ENCODE assay signal across 3 worm cellular contexts in the genomic region with DNA sequence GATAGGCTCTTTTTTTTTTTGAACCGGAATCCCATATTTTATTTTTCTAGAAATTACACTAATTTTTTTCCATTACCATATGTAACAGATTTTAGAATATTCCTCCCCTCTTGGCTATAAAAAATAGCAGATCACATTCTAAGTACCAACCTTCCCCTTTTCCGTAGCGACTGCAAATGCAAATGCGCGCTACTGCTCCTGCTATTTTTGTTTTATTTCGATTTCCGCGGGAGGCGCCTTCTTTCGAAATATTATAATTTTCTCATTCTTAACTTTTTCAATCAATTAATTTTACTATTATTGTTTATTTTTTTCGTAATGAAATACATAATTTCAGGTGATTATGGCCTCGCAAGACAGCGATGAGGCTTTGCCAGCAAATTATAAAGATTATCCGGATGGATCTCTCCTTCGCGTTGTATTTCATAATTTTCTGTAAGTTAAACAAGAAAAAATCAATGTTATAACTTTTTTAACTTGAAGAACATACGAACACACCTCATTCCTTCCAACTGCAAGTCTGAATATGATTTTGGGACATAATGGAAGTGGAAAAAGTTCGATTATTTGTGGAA.
A peak's percentile ranks its signal among the peaks of the same experiment; 100 is the strongest.
TF ChIP-seq lines count a peak whose summit lies in the region.

Gene smc-5, plus strand, starts transcription at position 332 of the 575 bp plus-strand sequence.

TF ChIP-seq in whole organism, L1 larva, 84 proteins besides CTCF, POLR2A, EP300 and RAD21 (continued from another document and continues in another):
- TF ChIP-seq snu-23 (GFP tag; optimal IDR thresholded peaks at IDR 0.05; lab: Kevin White, UChicago) (peak; percentile 78), nhr-19 (GFP tag; conservative IDR thresholded peaks at IDR 0.05; lab: Robert Waterston, UW) (peak; percentile 56), nhr-28 (tag; optimal IDR thresholded peaks at IDR 0.05; lab: Kevin White, UChicago) (no peak), jun-1 (tag; optimal IDR thresholded peaks at IDR 0.05; lab: Kevin White, UChicago) (peak; percentile 32), unc-86 (tag; optimal IDR thresholded peaks at IDR 0.05; lab: Kevin White, UChicago) (peak; percentile 49), lir-3 (tag; optimal IDR thresholded peaks at IDR 0.05; lab: Kevin White, UChicago; ENCODE audit: poor library complexity) (peak; percentile 73), lin-39 (tag; optimal IDR thresholded peaks at IDR 0.05; lab: Kevin White, UChicago) (no peak), hlh-4 (tag; optimal IDR thresholded peaks at IDR 0.05; lab: Kevin White, UChicago) (no peak), ceh-82 (tag; optimal IDR thresholded peaks at IDR 0.05; lab: Kevin White, UChicago) (peak in 2 of 3 experiments; percentile 37 to 79), elt-2 (tag; optimal IDR thresholded peaks at IDR 0.05; lab: Kevin White, UChicago) (no peak), ceh-88 (GFP tag; IDR thresholded peaks at IDR 0.05; lab: Robert Waterston, UW) (peak; percentile 46; the same call in 1 of the 2 replicates), lin-14 (GFP tag; optimal IDR thresholded peaks at IDR 0.05; lab: Kevin White, UChicago) (peak; percentile 69), nhr-47 (tag; optimal IDR thresholded peaks at IDR 0.05; lab: Kevin White, UChicago) (peak; percentile 73), nhr-77 (tag; optimal IDR thresholded peaks at IDR 0.05; lab: Kevin White, UChicago) (peak; percentile 62), lin-13 (GFP tag; optimal IDR thresholded peaks at IDR 0.05; lab: Kevin White, UChicago) (peak; percentile 41), hpl-2 (GFP tag; optimal IDR thresholded peaks at IDR 0.05; lab: Kevin White, UChicago) (peak; percentile 8), fos-1 (tag; optimal IDR thresholded peaks at IDR 0.05; lab: Kevin White, UChicago) (peak; percentile 54), tbx-2 (tag; optimal IDR thresholded peaks at IDR 0.05; lab: Kevin White, UChicago) (peak; percentile 57), fkh-10 (GFP tag; optimal IDR thresholded peaks at IDR 0.05; lab: Kevin White, UChicago) (peak; percentile 24), zag-1 (tag; optimal IDR thresholded peaks at IDR 0.05; lab: Kevin White, UChicago) (no peak), mdl-1 (tag; optimal IDR thresholded peaks at IDR 0.05; lab: Kevin White, UChicago) (peak in 1 of 2 experiments; percentile 42), sptf-1 (tag; optimal IDR thresholded peaks at IDR 0.05; lab: Kevin White, UChicago) (no peak), ceh-63 (GFP tag; optimal IDR thresholded peaks at IDR 0.05; lab: Kevin White, UChicago) (no peak), nhr-11 (tag; optimal IDR thresholded peaks at IDR 0.05; lab: Kevin White, UChicago) (no peak), C16A3.4 (tag; optimal IDR thresholded peaks at IDR 0.05; lab: Kevin White, UChicago) (peak; percentile 92), nhr-71 (tag; optimal IDR thresholded peaks at IDR 0.05; lab: Kevin White, UChicago) (peak; percentile 75), pax-3 (tag; optimal IDR thresholded peaks at IDR 0.05; lab: Kevin White, UChicago) (peak; percentile 53), vab-15 (tag; optimal IDR thresholded peaks at IDR 0.05; lab: Kevin White, UChicago) (peak; percentile 60), sox-4 (tag; optimal IDR thresholded peaks at IDR 0.05; lab: Kevin White, UChicago) (peak; percentile 16), efl-1 (optimal IDR thresholded peaks at IDR 0.05; lab: Kevin White, UChicago) (peak; percentile 84 to 88), efl-1 (GFP tag; optimal IDR thresholded peaks at IDR 0.05 in 1 of 2; lab: Kevin White, UChicago) (peak; percentile 86 to 98), skn-1 (tag; optimal IDR thresholded peaks at IDR 0.05; lab: Kevin White, UChicago) (peak; percentile 89), nhr-85 (tag; lab: Kevin White, UChicago) (peak; percentile 69), mep-1 (tag; optimal IDR thresholded peaks at IDR 0.05; lab: Kevin White, UChicago) (peak; percentile 69), blmp-1 (tag; optimal IDR thresholded peaks at IDR 0.05; lab: Kevin White, UChicago) (peak; percentile 71), lin-15B (tag; optimal IDR thresholded peaks at IDR 0.05; lab: Kevin White, UChicago) (peak; percentile 87), lsy-2 (tag; optimal IDR thresholded peaks at IDR 0.05; lab: Kevin White, UChicago) (peak; percentile 71 to 94), nhr-12 (tag; optimal IDR thresholded peaks at IDR 0.05; lab: Kevin White, UChicago) (no peak), nhr-84 (tag; optimal IDR thresholded peaks at IDR 0.05; lab: Kevin White, UChicago) (no peak), snpc-4 (tag; optimal IDR thresholded peaks at IDR 0.05; lab: Kevin White, UChicago) (peak; percentile 63), swsn-7 (tag; optimal IDR thresholded peaks at IDR 0.05; lab: Kevin White, UChicago) (peak; percentile 59)

TF ChIP-seq in whole organism, L3 larva, 47 proteins besides CTCF, POLR2A, EP300 and RAD21 (continued from another document):
- TF ChIP-seq ztf-4 (tag; optimal IDR thresholded peaks at IDR 0.05; lab: Kevin White, UChicago) (no peak), pqm-1 (tag; optimal IDR thresholded peaks at IDR 0.05; lab: Kevin White, UChicago) (peak; percentile 36), ceh-9 (tag; optimal IDR thresholded peaks at IDR 0.05; lab: Kevin White, UChicago) (no peak), egl-5 (tag; optimal IDR thresholded peaks at IDR 0.05; lab: Kevin White, UChicago) (peak; percentile 74), pha-4 (tag; optimal IDR thresholded peaks at IDR 0.05; lab: Kevin White, UChicago) (no peak), nhr-28 (tag; optimal IDR thresholded peaks at IDR 0.05; lab: Kevin White, UChicago) (no peak), ceh-28 (tag; optimal IDR thresholded peaks at IDR 0.05; lab: Kevin White, UChicago) (no peak), mdl-1 (tag; optimal IDR thresholded peaks at IDR 0.05; lab: Kevin White, UChicago) (no peak), fkh-10 (GFP tag; optimal IDR thresholded peaks at IDR 0.05; lab: Kevin White, UChicago) (peak; percentile 13), mml-1 (tag; optimal IDR thresholded peaks at IDR 0.05; lab: Kevin White, UChicago) (no peak), unc-62 (GFP tag; optimal IDR thresholded peaks at IDR 0.05; lab: Kevin White, UChicago) (no peak), nhr-76 (tag; optimal IDR thresholded peaks at IDR 0.05; lab: Kevin White, UChicago) (no peak), tbx-2 (tag; optimal IDR thresholded peaks at IDR 0.05; lab: Kevin White, UChicago) (no peak), zag-1 (tag; optimal IDR thresholded peaks at IDR 0.05; lab: Kevin White, UChicago) (no peak), nhr-11 (tag; optimal IDR thresholded peaks at IDR 0.05; lab: Kevin White, UChicago) (no peak), nhr-25 (tag; optimal IDR thresholded peaks at IDR 0.05; lab: Kevin White, UChicago) (no peak), elt-2 (tag; optimal IDR thresholded peaks at IDR 0.05; lab: Kevin White, UChicago) (no peak), lin-39 (tag; optimal IDR thresholded peaks at IDR 0.05; lab: Kevin White, UChicago) (peak; percentile 16), nhr-43 (tag; optimal IDR thresholded peaks at IDR 0.05; lab: Kevin White, UChicago; ENCODE audit: poor library complexity, severe bottlenecking) (peak; percentile 51), nhr-77 (tag; optimal IDR thresholded peaks at IDR 0.05; lab: Kevin White, UChicago) (no peak), eor-1 (tag; optimal IDR thresholded peaks at IDR 0.05; lab: Kevin White, UChicago) (no peak), ama-1 (optimal IDR thresholded peaks at IDR 0.05; lab: Kevin White, UChicago) (no peak), ztf-11 (tag; optimal IDR thresholded peaks at IDR 0.05; lab: Kevin White, UChicago) (no peak), lin-15B (tag; optimal IDR thresholded peaks at IDR 0.05; lab: Kevin White, UChicago) (peak; percentile 90), nhr-23 (tag; optimal IDR thresholded peaks at IDR 0.05; lab: Kevin White, UChicago) (peak; percentile 80)

TF ChIP-seq in whole organism, young adult, 124 proteins besides CTCF, POLR2A, EP300 and RAD21 (continued from another document and continues in another):
- TF ChIP-seq F10E7.11 (tag; optimal IDR thresholded peaks at IDR 0.05; lab: Kevin White, UChicago) (no peak), mel-28 (tag; optimal IDR thresholded peaks at IDR 0.05; lab: Kevin White, UChicago; ENCODE audit: borderline replicate concordance) (no peak), snpc-1.1 (tag; optimal IDR thresholded peaks at IDR 0.05; lab: Kevin White, UChicago; ENCODE audit: insufficient read depth) (peak; percentile 24), T07F8.4 (tag; optimal IDR thresholded peaks at IDR 0.05; lab: Kevin White, UChicago) (no peak), tbp1 (GFP tag; optimal IDR thresholded peaks at IDR 0.05; lab: Kevin White, UChicago) (peak; percentile 54), dpl-1 (GFP tag; optimal IDR thresholded peaks at IDR 0.05; lab: Kevin White, UChicago) (peak; percentile 84), B0019.2 (GFP tag; conservative IDR thresholded peaks at IDR 0.05; lab: Robert Waterston, UW) (no peak), nfya-2 (GFP tag; IDR thresholded peaks at IDR 0.05; lab: Robert Waterston, UW) (no peak), hsf-1 (GFP tag; IDR thresholded peaks at IDR 0.05; lab: Robert Waterston, UW) (no peak), lin-26 (GFP tag; IDR thresholded peaks at IDR 0.05; lab: Robert Waterston, UW) (0 out of 2 replicates have a peak, but pooled peaks have one; percentile 20), dpff-1 (tag; optimal IDR thresholded peaks at IDR 0.05; lab: Kevin White, UChicago) (no peak), mxl-1 (tag; optimal IDR thresholded peaks at IDR 0.05; lab: Kevin White, UChicago) (no peak), lsy-27 (tag; optimal IDR thresholded peaks at IDR 0.05; lab: Kevin White, UChicago; ENCODE audit: borderline replicate concordance, insufficient read depth) (no peak), Y79H2A.3 (GFP tag; conservative IDR thresholded peaks at IDR 0.05; lab: Robert Waterston, UW) (no peak), K11D2.4 (GFP tag; IDR thresholded peaks at IDR 0.05; lab: Robert Waterston, UW) (no peak), nhr-80 (tag; optimal IDR thresholded peaks at IDR 0.05; lab: Kevin White, UChicago) (peak; percentile 28), egl-18 (GFP tag; IDR thresholded peaks at IDR 0.05; lab: Robert Waterston, UW) (no peak), athp-1 (tag; optimal IDR thresholded peaks at IDR 0.05; lab: Kevin White, UChicago) (no peak), madf-10 (tag; optimal IDR thresholded peaks at IDR 0.05; lab: Kevin White, UChicago) (peak; percentile 15), hmg-20 (GFP tag; IDR thresholded peaks at IDR 0.05; lab: Robert Waterston, UW) (no peak), nhr-27 (tag; optimal IDR thresholded peaks at IDR 0.05; lab: Kevin White, UChicago) (no peak), aptf-3 (GFP tag; IDR thresholded peaks at IDR 0.05; lab: Robert Waterston, UW) (no peak), F37B4.10 (GFP tag; IDR thresholded peaks at IDR 0.05; lab: Robert Waterston, UW) (no peak), pbrm-1 (GFP tag; IDR thresholded peaks at IDR 0.05; lab: Robert Waterston, UW) (no peak), F57C9.4 (tag; optimal IDR thresholded peaks at IDR 0.05; lab: Kevin White, UChicago) (no peak), F33H1.4 (GFP tag; IDR thresholded peaks at IDR 0.05; lab: Robert Waterston, UW) (peak; percentile 68), mcd-1 (GFP tag; IDR thresholded peaks at IDR 0.05; lab: Robert Waterston, UW) (peak; percentile 91), unc-130 (GFP tag; optimal IDR thresholded peaks at IDR 0.05; lab: Kevin White, UChicago) (peak; percentile 77), die-1 (tag; optimal IDR thresholded peaks at IDR 0.05; lab: Kevin White, UChicago) (peak; percentile 7), attf-5 (GFP tag; optimal IDR thresholded peaks at IDR 0.05; lab: Kevin White, UChicago) (peak; percentile 79), bed-2 (GFP tag; IDR thresholded peaks at IDR 0.05; lab: Robert Waterston, UW) (no peak), mes-4 (tag; optimal IDR thresholded peaks at IDR 0.05; lab: Kevin White, UChicago) (no peak), ceh-79 (tag; optimal IDR thresholded peaks at IDR 0.05; lab: Kevin White, UChicago) (no peak), snpc-4 (GFP tag; optimal IDR thresholded peaks at IDR 0.05; lab: Kevin White, UChicago) (peak; percentile 18), snpc-4 (tag; optimal IDR thresholded peaks at IDR 0.05; lab: Kevin White, UChicago) (peak in 3 of 4 experiments; percentile 66 to 84 (median 68)), B0035.1 (tag; optimal IDR thresholded peaks at IDR 0.05; lab: Kevin White, UChicago) (no peak), xnd-1 (tag; optimal IDR thresholded peaks at IDR 0.05; lab: Kevin White, UChicago) (peak; percentile 32), ceh-27 (GFP tag; optimal IDR thresholded peaks at IDR 0.05; lab: Kevin White, UChicago) (peak; percentile 54), nfyb-1 (GFP tag; IDR thresholded peaks at IDR 0.05; lab: Robert Waterston, UW) (no peak), egrh-3 (GFP tag; IDR thresholded peaks at IDR 0.05; lab: Robert Waterston, UW) (no peak; the same call in 1 of the 2 replicates), Y56A3A.18 (GFP tag; IDR thresholded peaks at IDR 0.05; lab: Robert Waterston, UW) (no peak), ekl-4 (GFP tag; IDR thresholded peaks at IDR 0.05; lab: Robert Waterston, UW) (0 out of 2 replicates have a peak, but pooled peaks have one; percentile 25), F49E8.2 (tag; optimal IDR thresholded peaks at IDR 0.05; lab: Kevin White, UChicago; ENCODE audit: insufficient read depth) (peak; percentile 27), nfya-1 (tag; optimal IDR thresholded peaks at IDR 0.05; lab: Kevin White, UChicago; ENCODE audit: borderline replicate concordance, insufficient read depth) (no peak), K12H6.12 (tag; optimal IDR thresholded peaks at IDR 0.05; lab: Kevin White, UChicago) (no peak), Y95B8A.8 (GFP tag; IDR thresholded peaks at IDR 0.05; lab: Robert Waterston, UW) (no peak), him-1 (tag; optimal IDR thresholded peaks at IDR 0.05; lab: Kevin White, UChicago) (no peak), ztf-28 (GFP tag; IDR thresholded peaks at IDR 0.05; lab: Robert Waterston, UW) (no peak), cebp-1 (GFP tag; IDR thresholded peaks at IDR 0.05; lab: Robert Waterston, UW) (peak; percentile 63; the same call in 1 of the 2 replicates), cebp-1 (tag; optimal IDR thresholded peaks at IDR 0.05; lab: Kevin White, UChicago) (no peak), ceh-58 (GFP tag; IDR thresholded peaks at IDR 0.05; lab: Robert Waterston, UW) (no peak), lir-1 (GFP tag; conservative IDR thresholded peaks at IDR 0.05; lab: Robert Waterston, UW) (no peak), nhr-90 (tag; optimal IDR thresholded peaks at IDR 0.05; lab: Kevin White, UChicago) (no peak), let-607 (tag; optimal IDR thresholded peaks at IDR 0.05; lab: Kevin White, UChicago) (no peak), attf-6 (GFP tag; IDR thresholded peaks at IDR 0.05; lab: Robert Waterston, UW) (no peak), zim-3 (tag; optimal IDR thresholded peaks at IDR 0.05; lab: Kevin White, UChicago) (no peak), rec-8 (tag; optimal IDR thresholded peaks at IDR 0.05; lab: Kevin White, UChicago) (no peak), ceh-100 (GFP tag; IDR thresholded peaks at IDR 0.05; lab: Robert Waterston, UW) (peak; percentile 96), attf-3 (GFP tag; conservative IDR thresholded peaks at IDR 0.05; lab: Robert Waterston, UW) (0 out of 2 replicates have a peak, but pooled peaks have one; percentile 31), ztf-3 (GFP tag; optimal IDR thresholded peaks at IDR 0.05; lab: Kevin White, UChicago) (no peak), ztf-6 (GFP tag; IDR thresholded peaks at IDR 0.05; lab: Robert Waterston, UW) (no peak), F39B2.1 (GFP tag; IDR thresholded peaks at IDR 0.05; lab: Robert Waterston, UW) (no peak), ets-4 (GFP tag; optimal IDR thresholded peaks at IDR 0.05; lab: Kevin White, UChicago) (no peak), sea-2 (GFP tag; IDR thresholded peaks at IDR 0.05; lab: Robert Waterston, UW) (no peak), dox-1 (GFP tag; IDR thresholded peaks at IDR 0.05; lab: Robert Waterston, UW) (peak; percentile 82), gei-17 (GFP tag; optimal IDR thresholded peaks at IDR 0.05; lab: Kevin White, UChicago) (no peak), F57A8.1 (GFP tag; optimal IDR thresholded peaks at IDR 0.05; lab: Kevin White, UChicago) (no peak), madf-8 (GFP tag; conservative IDR thresholded peaks at IDR 0.05; lab: Robert Waterston, UW) (peak; percentile 80), hlh-26 (GFP tag; conservative IDR thresholded peaks at IDR 0.05; lab: Robert Waterston, UW) (no peak), somi-1 (GFP tag; optimal IDR thresholded peaks at IDR 0.05; lab: Kevin White, UChicago) (no peak)
